Worm (Caenorhabditis elegans) whole organism, young adult: Measurements from ENCODE around the gene srh-68.

Source experiments
- D2030.7 ChIP-seq: fragments of 200-800 bp; sonication (Bioruptor generic); IDR thresholded peaks from 2 replicates; pipeline ENCODE4 v1.3.6; 2022; ENCODE audit warnings: missing genetic modification reagents, missing genetic modification characterization, missing compliant biosample characterization
- F10E7.11 ChIP-seq: sonication (generic microtip); optimal IDR thresholded peaks from 2 replicates; lab custom pipeline; 2017; ENCODE audit warnings: mild to moderate bottlenecking, missing genetic modification characterization, moderate library complexity, missing compliant biosample characterization
- K11D2.4 ChIP-seq: fragments of 200-800 bp; sonication (Bioruptor generic); IDR thresholded peaks from 2 replicates; pipeline ENCODE4 v1.3.6; 2022; ENCODE audit warnings: missing genetic modification reagents, missing genetic modification characterization, missing compliant biosample characterization
- Y53G8AR.9 ChIP-seq: fragments of 200-800 bp; sonication (Bioruptor generic); conservative IDR thresholded peaks from 2 replicates; pipeline ENCODE4 v1.3.6; 2022; ENCODE audit warnings: missing genetic modification reagents, missing genetic modification characterization, missing compliant biosample characterization
- Y56A3A.18 ChIP-seq: fragments of 200-800 bp; sonication (Bioruptor generic); IDR thresholded peaks from 2 replicates; pipeline ENCODE4 v1.3.6; 2022; ENCODE audit warnings: missing genetic modification reagents, missing genetic modification characterization, missing compliant biosample characterization
- Y67H2A.10 ChIP-seq: fragments of 200-800 bp; sonication (Bioruptor generic); conservative IDR thresholded peaks from 2 replicates; pipeline ENCODE4 v1.3.6; 2022; ENCODE audit warnings: missing genetic modification reagents, missing genetic modification characterization, missing compliant biosample characterization
- Y79H2A.3 ChIP-seq: fragments of 200-800 bp; sonication (Bioruptor generic); conservative IDR thresholded peaks from 2 replicates; pipeline ENCODE4 v1.3.6; 2022; ENCODE audit warnings: missing genetic modification reagents, missing genetic modification characterization, missing compliant biosample characterization
- akir-1 ChIP-seq: fragments of 200-800 bp; sonication (Bioruptor generic); optimal IDR thresholded peaks from 2 replicates; lab custom pipeline; 2018; ENCODE audit warnings: mild to moderate bottlenecking, missing genetic modification characterization, moderate library complexity, missing compliant biosample characterization
- atf-7 ChIP-seq: sonication (generic microtip); optimal IDR thresholded peaks from 2 replicates; lab custom pipeline; 2017; ENCODE audit warnings: mild to moderate bottlenecking, missing genetic modification characterization, missing compliant biosample characterization
- attf-5 ChIP-seq: fragments of 200-800 bp; sonication (Bioruptor generic); optimal IDR thresholded peaks from 2 replicates; lab custom pipeline; 2018; ENCODE audit warnings: mild to moderate bottlenecking, missing genetic modification characterization, missing compliant biosample characterization
- cebp-1 ChIP-seq, 2 experiments: fragments of 200-800 bp in 1 of 2; sonication (Bioruptor generic) in 1 of 2; sonication (generic microtip) in 1 of 2; IDR thresholded peaks in 1 of 2; optimal IDR thresholded peaks in 1 of 2; 2 replicates each; pipeline versions ENCODE4 v1.3.6 to Lab custom; 2017 to 2022; ENCODE audit warnings: missing compliant biosample characterization in 2 of 2, missing genetic modification characterization in 2 of 2, mild to moderate bottlenecking in 1 of 2, missing genetic modification reagents in 1 of 2, moderate library complexity in 1 of 2
- ceh-100 ChIP-seq: fragments of 200-800 bp; sonication (Bioruptor generic); IDR thresholded peaks from 2 replicates; pipeline ENCODE4 v1.3.6; 2022; ENCODE audit warnings: missing genetic modification reagents, missing genetic modification characterization, missing compliant biosample characterization
- ceh-40 ChIP-seq: fragments of 200-800 bp; sonication (Bioruptor generic); IDR thresholded peaks from 2 replicates; pipeline ENCODE4 v1.3.6; 2022; ENCODE audit warnings: missing genetic modification characterization, missing compliant biosample characterization
- dpl-1 ChIP-seq: fragments of 150-350 bp; optimal IDR thresholded peaks from 2 replicates; lab custom pipeline; 2014; ENCODE audit warnings: missing biosample characterization, missing genetic modification reagents, missing genetic modification characterization
- egl-18 ChIP-seq: fragments of 200-800 bp; sonication (Bioruptor generic); IDR thresholded peaks from 2 replicates; pipeline ENCODE4 v1.3.6; 2022; ENCODE audit warnings: missing genetic modification reagents, missing genetic modification characterization, missing compliant biosample characterization
- egrh-3 ChIP-seq: fragments of 200-800 bp; sonication (Bioruptor generic); IDR thresholded peaks from 2 replicates; pipeline ENCODE4 v1.3.6; 2022; ENCODE audit warnings: missing genetic modification reagents, missing genetic modification characterization, missing compliant biosample characterization
- hlh-12 ChIP-seq: sonication (generic microtip); optimal IDR thresholded peaks from 2 replicates; lab custom pipeline; 2016; ENCODE audit warnings: missing genetic modification characterization, missing compliant biosample characterization
- hrde-1 ChIP-seq: sonication (generic microtip); optimal IDR thresholded peaks from 2 replicates; lab custom pipeline; 2016; ENCODE audit warnings: missing genetic modification characterization, mild to moderate bottlenecking, missing compliant biosample characterization, moderate library complexity, missing genotype, missing genetic modification reagents, borderline replicate concordance
- let-526 ChIP-seq: fragments of 200-800 bp; sonication (Bioruptor generic); IDR thresholded peaks from 2 replicates; pipeline ENCODE4 v1.3.6; 2022; ENCODE audit warnings: missing genetic modification reagents, missing genetic modification characterization, missing compliant biosample characterization
- lin-26 ChIP-seq: fragments of 200-800 bp; sonication (Bioruptor generic); IDR thresholded peaks from 2 replicates; pipeline ENCODE4 v1.3.6; 2022; ENCODE audit warnings: missing genetic modification reagents, missing genetic modification characterization, missing compliant biosample characterization
- lsl-1 ChIP-seq: fragments of 200-800 bp; sonication (Bioruptor generic); optimal IDR thresholded peaks from 2 replicates; lab custom pipeline; 2018; ENCODE audit warnings: mild to moderate bottlenecking, missing genetic modification characterization, moderate library complexity, missing compliant biosample characterization
- lsy-27 ChIP-seq: sonication (generic microtip); optimal IDR thresholded peaks from 2 replicates; lab custom pipeline; 2017; ENCODE audit warnings: missing genetic modification characterization, mild to moderate bottlenecking, missing compliant biosample characterization, antibody characterized with exemption, missing genotype, borderline replicate concordance; ENCODE audit not compliant: insufficient read depth
- madf-6 ChIP-seq: fragments of 200-800 bp; sonication (Bioruptor generic); IDR thresholded peaks from 2 replicates; pipeline ENCODE4 v1.3.6; 2022; ENCODE audit warnings: missing genetic modification reagents, missing genetic modification characterization, missing compliant biosample characterization
- madf-8 ChIP-seq: fragments of 200-800 bp; sonication (Bioruptor generic); conservative IDR thresholded peaks from 2 replicates; pipeline ENCODE4 v1.3.6; 2022; ENCODE audit warnings: missing genetic modification reagents, missing genetic modification characterization, missing compliant biosample characterization
- mes-4 ChIP-seq: sonication (generic microtip); optimal IDR thresholded peaks from 2 replicates; lab custom pipeline; 2016; ENCODE audit warnings: missing genotype, missing genetic modification characterization, missing compliant biosample characterization
- nfyb-1 ChIP-seq: fragments of 200-800 bp; sonication (Bioruptor generic); IDR thresholded peaks from 2 replicates; pipeline ENCODE4 v1.3.6; 2022; ENCODE audit warnings: missing genetic modification reagents, missing genetic modification characterization, missing compliant biosample characterization
- nhr-179 ChIP-seq: sonication (generic microtip); optimal IDR thresholded peaks from 2 replicates; lab custom pipeline; 2016; ENCODE audit warnings: mild to moderate bottlenecking, missing genetic modification characterization, missing compliant biosample characterization
- pha-4 ChIP-seq: fragments of 150-350 bp; sonication (generic microtip); optimal IDR thresholded peaks from 2 replicates; lab custom pipeline; 2014; ENCODE audit warnings: missing biosample characterization, missing genetic modification reagents, missing genetic modification characterization
- repo-1 ChIP-seq: sonication (generic microtip); optimal IDR thresholded peaks from 2 replicates; lab custom pipeline; 2017; ENCODE audit warnings: mild to moderate bottlenecking, missing genetic modification characterization, missing compliant biosample characterization
- rpc-1 ChIP-seq, 2 experiments: fragments of 150-350 bp in 1 of 2; sonication (generic microtip) in 1 of 2; optimal IDR thresholded peaks; 2 replicates each; lab custom pipeline; 2014 to 2018; ENCODE audit warnings: missing biosample characterization in 1 of 2, missing genetic modification characterization in 1 of 2, missing genetic modification reagents in 1 of 2, missing genotype in 1 of 2
- snpc-1.3 ChIP-seq: sonication (generic microtip); optimal IDR thresholded peaks from 2 replicates; lab custom pipeline; 2017; ENCODE audit warnings: missing genetic modification characterization, mild to moderate bottlenecking, missing compliant biosample characterization, antibody characterized with exemption, moderate library complexity, missing genotype, missing genetic modification reagents; ENCODE audit not compliant: insufficient read depth
- snpc-3.4 ChIP-seq: sonication (generic microtip); optimal IDR thresholded peaks from 2 replicates; lab custom pipeline; 2017; ENCODE audit warnings: missing genetic modification characterization, mild to moderate bottlenecking, missing compliant biosample characterization, antibody characterized with exemption, moderate library complexity, missing genotype, missing genetic modification reagents
- zim-3 ChIP-seq: sonication (generic microtip); optimal IDR thresholded peaks from 2 replicates; lab custom pipeline; 2017; ENCODE audit warnings: mild to moderate bottlenecking, missing genetic modification characterization, moderate library complexity, missing compliant biosample characterization
- ztf-18 ChIP-seq: sonication (generic microtip); optimal IDR thresholded peaks from 2 replicates; lab custom pipeline; 2016; ENCODE audit warnings: missing genotype, mild to moderate bottlenecking, missing genetic modification characterization, missing compliant biosample characterization
- ztf-25 ChIP-seq: fragments of 200-800 bp; sonication (Bioruptor generic); IDR thresholded peaks from 2 replicates; pipeline ENCODE4 v1.3.6; 2022; ENCODE audit warnings: missing genetic modification reagents, missing genetic modification characterization, missing compliant biosample characterization
- ztf-26 ChIP-seq: sonication (generic microtip); optimal IDR thresholded peaks from 2 replicates; lab custom pipeline; 2017; ENCODE audit warnings: missing genetic modification characterization, missing compliant biosample characterization
- ztf-28 ChIP-seq: fragments of 200-800 bp; sonication (Bioruptor generic); IDR thresholded peaks from 2 replicates; pipeline ENCODE4 v1.3.6; 2022; ENCODE audit warnings: missing genetic modification reagents, missing genetic modification characterization, missing compliant biosample characterization

The srh-68 gene

DNA sequence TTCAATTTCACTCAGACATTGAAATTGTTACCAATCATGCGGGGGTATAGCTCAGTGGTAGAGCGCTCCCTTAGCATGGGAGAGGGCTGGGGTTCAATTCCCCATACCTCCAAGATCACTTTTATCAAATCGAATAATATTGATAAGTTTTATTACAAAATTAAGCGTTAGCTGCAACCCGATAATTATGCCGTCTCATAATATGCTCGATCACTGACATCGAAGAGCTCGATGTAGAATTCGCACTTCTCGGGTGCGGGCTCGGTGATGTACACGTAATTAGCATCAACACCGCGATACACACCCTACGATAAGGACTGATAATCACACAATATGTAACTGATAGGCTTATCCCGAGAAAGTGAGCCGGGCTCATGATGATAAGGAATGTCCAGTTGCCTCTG is 35.5 kb downstream of the srh-68 start (continued):
- no peak for TF ChIP-seq lsl-1 (GFP tag; lab: Kevin White, UChicago)
- peak; percentile 39 for TF ChIP-seq mes-4
- TF ChIP-seq Y56A3A.18: no peak
- no peak for TF ChIP-seq egrh-3 (GFP tag; lab: Robert Waterston, UW)
- TF ChIP-seq madf-8 (GFP tag; lab: Robert Waterston, UW): no peak
- no peak for TF ChIP-seq ztf-26 (tag; lab: Kevin White, UChicago)
- no peak for TF ChIP-seq dpl-1 (GFP tag; lab: Kevin White, UChicago)
- no peak for TF ChIP-seq pha-4 (tag; lab: Kevin White, UChicago)
- TF ChIP-seq snpc-1.3 (tag; lab: Kevin White, UChicago): peak; percentile 29
- 0 out of 2 replicates have a peak, but pooled peaks have one; percentile 24 for TF ChIP-seq ceh-100 (GFP tag; lab: Robert Waterston, UW)
- no peak for TF ChIP-seq ceh-40 (GFP tag; lab: Robert Waterston, UW)
- no peak for TF ChIP-seq K11D2.4 (GFP tag; lab: Robert Waterston, UW)
- TF ChIP-seq attf-5 (GFP tag; lab: Kevin White, UChicago): no peak
- TF ChIP-seq Y79H2A.3 (GFP tag; lab: Robert Waterston, UW): no peak
- no peak for TF ChIP-seq lsy-27 (tag; lab: Kevin White, UChicago)
- peak; percentile 54 for TF ChIP-seq snpc-3.4
- TF ChIP-seq rpc-1 (optimal IDR thresholded peaks at IDR 0.05; lab: Kevin White, UChicago): peak; percentile 62
- TF ChIP-seq rpc-1 (tag; optimal IDR thresholded peaks at IDR 0.05; lab: Kevin White, UChicago): peak; percentile 84
- peak; percentile 72 for TF ChIP-seq nfyb-1 (GFP tag; lab: Robert Waterston, UW)
- TF ChIP-seq atf-7: peak; percentile 20
- peak; percentile 45 for TF ChIP-seq repo-1 (tag; lab: Kevin White, UChicago)
- no peak for TF ChIP-seq let-526 (GFP tag; lab: Robert Waterston, UW)
- TF ChIP-seq nhr-179 (tag; lab: Kevin White, UChicago): no peak
- no peak for TF ChIP-seq egl-18 (GFP tag; lab: Robert Waterston, UW)
- TF ChIP-seq cebp-1 (GFP tag; IDR thresholded peaks at IDR 0.05; lab: Robert Waterston, UW): no peak
- TF ChIP-seq cebp-1 (tag; optimal IDR thresholded peaks at IDR 0.05; lab: Kevin White, UChicago): no peak
- peak; percentile 36; the same call in 1 of the 2 replicates for TF ChIP-seq ztf-25 (GFP tag; lab: Robert Waterston, UW)
- peak; percentile 67 for TF ChIP-seq hrde-1 (tag; lab: Kevin White, UChicago)
- peak; percentile 35 for TF ChIP-seq zim-3 (tag; lab: Kevin White, UChicago)
- peak; percentile 41 for TF ChIP-seq madf-6 (GFP tag; lab: Robert Waterston, UW)
- no peak for TF ChIP-seq Y67H2A.10
- no peak for TF ChIP-seq ztf-28
- TF ChIP-seq, all 124 proteins: peak for 38

- no peak for TF ChIP-seq nfyb-1 (GFP tag; lab: Robert Waterston, UW)
- TF ChIP-seq attf-5 (GFP tag; lab: Kevin White, UChicago): no peak
- no peak for TF ChIP-seq lsy-27 (tag; lab: Kevin White, UChicago)
- no peak for TF ChIP-seq rpc-1 (optimal IDR thresholded peaks at IDR 0.05; lab: Kevin White, UChicago)
- TF ChIP-seq rpc-1 (tag; optimal IDR thresholded peaks at IDR 0.05; lab: Kevin White, UChicago): no peak
- TF ChIP-seq Y79H2A.3 (GFP tag; lab: Robert Waterston, UW): no peak
- TF ChIP-seq F10E7.11 (tag; lab: Kevin White, UChicago): no peak
- no peak for TF ChIP-seq lin-26 (GFP tag; lab: Robert Waterston, UW)
- TF ChIP-seq ztf-28: no peak
- no peak for TF ChIP-seq D2030.7 (GFP tag; lab: Robert Waterston, UW)
- TF ChIP-seq ztf-18 (tag; lab: Kevin White, UChicago): no peak
- TF ChIP-seq akir-1: no peak
- no peak for TF ChIP-seq madf-6 (GFP tag; lab: Robert Waterston, UW)
- TF ChIP-seq Y53G8AR.9 (GFP tag; lab: Robert Waterston, UW): no peak
- no peak for TF ChIP-seq hlh-12
Measured at ce11 chrII:12544533-12544932, 37.4 kb downstream of the srh-68 start, which contains the start of gene F49C5.9. F49C5.9 (minus strand) TSS chrII:12544633.
